Fruit fly (Drosophila melanogaster) whole organism, embryonic: ENCODE data around the gene CG12768.
A peak's percentile ranks its signal among the peaks of the same experiment; 100 is the strongest.

Experiments
- Awh ChIP-seq: fragments of 200-800 bp; sonication (Bioruptor generic); IDR thresholded peaks from 2 replicates; pipeline ENCODE4, ENCODE4 v1.3.6; 2022; ENCODE audit warnings: missing biosample characterization, missing genetic modification characterization
- C15 ChIP-seq: fragments of 200-800 bp; sonication (Bioruptor generic); IDR thresholded peaks from 3 replicates; pipeline ENCODE4 v1.3.6; 2022; ENCODE audit warnings: missing biosample characterization, missing genetic modification characterization
- CG10267 ChIP-seq: fragments of 200-800 bp; sonication (Bioruptor generic); optimal IDR thresholded peaks from 2 replicates; lab custom pipeline; 2018; ENCODE audit warnings: missing biosample characterization, mild to moderate bottlenecking, missing genetic modification characterization, moderate library complexity
- CG11723 ChIP-seq: fragments of 200-800 bp; sonication (Bioruptor generic); optimal IDR thresholded peaks from 2 replicates; lab custom pipeline; 2017; ENCODE audit warnings: missing biosample characterization, mild to moderate bottlenecking, missing genetic modification characterization
- CG12391 ChIP-seq: fragments of 200-800 bp; sonication (Bioruptor generic); optimal IDR thresholded peaks from 3 replicates; lab custom pipeline; 2018; ENCODE audit warnings: missing biosample characterization, mild to moderate bottlenecking, missing genetic modification characterization, moderate library complexity
- CG12659 ChIP-seq: fragments of 200-800 bp; sonication (Bioruptor generic); optimal IDR thresholded peaks from 3 replicates; lab custom pipeline; 2017; ENCODE audit warnings: mild to moderate bottlenecking, missing biosample characterization, missing genetic modification reagents, missing genetic modification characterization
- CG12769 ChIP-seq: fragments of 200-800 bp; sonication (Bioruptor generic); optimal IDR thresholded peaks from 2 replicates; lab custom pipeline; 2019; ENCODE audit warnings: missing biosample characterization, mild to moderate bottlenecking, missing genetic modification characterization, moderate library complexity
- CG13894 ChIP-seq: fragments of 200-800 bp; sonication (Bioruptor generic); optimal IDR thresholded peaks from 3 replicates; lab custom pipeline; 2018; ENCODE audit warnings: missing biosample characterization, mild to moderate bottlenecking, missing genetic modification characterization, moderate library complexity
- CG15696 ChIP-seq: fragments of 200-800 bp; sonication (Bioruptor generic); optimal IDR thresholded peaks from 2 replicates; lab custom pipeline; 2019; ENCODE audit warnings: missing biosample characterization, mild to moderate bottlenecking, missing genetic modification characterization, moderate library complexity
- CG16779 ChIP-seq: fragments of 200-800 bp; sonication (Bioruptor generic); IDR thresholded peaks from 2 replicates; pipeline ENCODE4 v1.3.6; 2022; ENCODE audit warnings: missing biosample characterization, missing genetic modification characterization
- CG16813 ChIP-seq: fragments of 200-800 bp; sonication (Bioruptor generic); IDR thresholded peaks from 3 replicates; pipeline ENCODE4 v1.3.6; 2022; ENCODE audit warnings: missing biosample characterization, missing genetic modification characterization; ENCODE audit not compliant: partially characterized antibody
- CG17359 ChIP-seq: fragments of 200-800 bp; sonication (Bioruptor generic); optimal IDR thresholded peaks from 3 replicates; lab custom pipeline; 2018; ENCODE audit warnings: missing biosample characterization, mild to moderate bottlenecking, missing genetic modification characterization, moderate library complexity
- CG3407 ChIP-seq: fragments of 200-800 bp; sonication (Bioruptor generic); optimal IDR thresholded peaks from 2 replicates; lab custom pipeline; 2018; ENCODE audit warnings: missing biosample characterization, mild to moderate bottlenecking, missing genetic modification characterization
- CG34376 ChIP-seq: fragments of 200-800 bp; sonication (Bioruptor generic); optimal IDR thresholded peaks from 2 replicates; lab custom pipeline; 2018; ENCODE audit warnings: missing biosample characterization, mild to moderate bottlenecking, missing genetic modification characterization
- CG6813 ChIP-seq: fragments of 200-800 bp; sonication (Bioruptor generic); optimal IDR thresholded peaks from 2 replicates; lab custom pipeline; 2017; ENCODE audit warnings: missing biosample characterization, missing genetic modification characterization, mild to moderate bottlenecking, moderate library complexity, missing genetic modification reagents
- CG7745 ChIP-seq: fragments of 200-800 bp; sonication (Bioruptor generic); optimal IDR thresholded peaks from 2 replicates; lab custom pipeline; 2018; ENCODE audit warnings: missing biosample characterization, mild to moderate bottlenecking, missing genetic modification characterization, moderate library complexity
- CG7839 ChIP-seq: fragments of 200-800 bp; sonication (Bioruptor generic); optimal IDR thresholded peaks from 3 replicates; lab custom pipeline; 2018; ENCODE audit warnings: missing biosample characterization, mild to moderate bottlenecking, missing genetic modification characterization, moderate library complexity
- CG8388 ChIP-seq: fragments of 200-800 bp; sonication (Bioruptor generic); optimal IDR thresholded peaks from 2 replicates; lab custom pipeline; 2019; ENCODE audit warnings: missing biosample characterization, mild to moderate bottlenecking, missing genetic modification characterization, moderate library complexity
- CoRest ChIP-seq: fragments of 200-800 bp; sonication (Bioruptor generic); optimal IDR thresholded peaks from 3 replicates; lab custom pipeline; 2018; ENCODE audit warnings: missing biosample characterization, mild to moderate bottlenecking, missing genetic modification characterization, moderate library complexity
- D19A ChIP-seq: fragments of 200-800 bp; optimal IDR thresholded peaks from 3 replicates; lab custom pipeline; 2019; ENCODE audit warnings: missing biosample characterization, mild to moderate bottlenecking, missing genetic modification characterization, moderate library complexity
- Fer2 ChIP-seq: fragments of 200-800 bp; sonication (Bioruptor generic); optimal IDR thresholded peaks from 2 replicates; lab custom pipeline; 2018; ENCODE audit warnings: missing biosample characterization, mild to moderate bottlenecking, missing genetic modification characterization, moderate library complexity
- Hr39 ChIP-seq: fragments of >200 bp; optimal IDR thresholded peaks from 2 replicates; lab custom pipeline; 2017
- Med ChIP-seq: fragments of 200-800 bp; sonication (Bioruptor generic); peaks from one replicate; lab custom pipeline; 2016; ENCODE audit warnings: missing biosample characterization, missing genetic modification characterization, mild to moderate bottlenecking, inconsistent platforms, moderate library complexity
- Nf-YC ChIP-seq: fragments of 200-800 bp; optimal IDR thresholded peaks from 3 replicates; lab custom pipeline; 2019; ENCODE audit warnings: missing biosample characterization, mild to moderate bottlenecking, missing genetic modification characterization, moderate library complexity
- Opbp ChIP-seq: fragments of 200-800 bp; sonication (Bioruptor generic); IDR thresholded peaks from 3 replicates; pipeline ENCODE4 v1.3.6; 2022; ENCODE audit warnings: missing biosample characterization, missing genetic modification characterization; ENCODE audit not compliant: partially characterized antibody
- Six4 ChIP-seq: fragments of 200-800 bp; sonication (Bioruptor generic); optimal IDR thresholded peaks from 2 replicates; lab custom pipeline; 2016; ENCODE audit warnings: missing biosample characterization, missing genetic modification characterization
- Stat92E ChIP-seq, 3 experiments: fragments of >200 bp in 2 of 3; fragments of 200-800 bp in 1 of 3; sonication (Bioruptor generic) in 1 of 3; optimal IDR thresholded peaks; 2 replicates each; lab custom pipeline; 2017 to 2019; ENCODE audit warnings: missing biosample characterization in 3 of 3, missing genetic modification characterization in 3 of 3, mild to moderate bottlenecking in 1 of 3, moderate library complexity in 1 of 3
- bbx ChIP-seq: fragments of 200-800 bp; sonication (Bioruptor generic); IDR thresholded peaks from 2 replicates; pipeline ENCODE4 v1.3.6; 2022; ENCODE audit warnings: missing biosample characterization, missing genetic modification characterization; ENCODE audit not compliant: partially characterized antibody
- bcd ChIP-seq: fragments of 200-800 bp; sonication (Bioruptor generic); optimal IDR thresholded peaks from 2 replicates; lab custom pipeline; 2017; ENCODE audit warnings: missing biosample characterization, mild to moderate bottlenecking, missing genetic modification characterization
- chif ChIP-seq, 2 experiments: fragments of 200-800 bp; sonication (Bioruptor generic); optimal IDR thresholded peaks; 3 replicates each; lab custom pipeline; 2016; ENCODE audit warnings: missing biosample characterization in 2 of 2, missing genetic modification characterization in 2 of 2
- chinmo ChIP-seq: fragments of 200-800 bp; sonication (Bioruptor generic); IDR thresholded peaks from 4 replicates; pipeline ENCODE4 v1.3.6; 2022; ENCODE audit warnings: missing biosample characterization, missing genetic modification characterization; ENCODE audit not compliant: partially characterized antibody
- dmrt99B ChIP-seq: fragments of 200-800 bp; sonication (Bioruptor generic); optimal IDR thresholded peaks from 2 replicates; lab custom pipeline; 2018; ENCODE audit warnings: missing biosample characterization, mild to moderate bottlenecking, missing genetic modification characterization, moderate library complexity
- exex ChIP-seq: fragments of 200-800 bp; sonication (Bioruptor generic); optimal IDR thresholded peaks from 4 replicates; lab custom pipeline; 2018; ENCODE audit warnings: missing biosample characterization, mild to moderate bottlenecking, missing genetic modification characterization, moderate library complexity
- ftz-f1 ChIP-seq: fragments of 200-800 bp; sonication (Bioruptor generic); optimal IDR thresholded peaks from 2 replicates; lab custom pipeline; 2016; ENCODE audit warnings: missing biosample characterization, missing genetic modification characterization
- gcm ChIP-seq: fragments of 200-800 bp; sonication (Bioruptor generic); optimal IDR thresholded peaks from 2 replicates; lab custom pipeline; 2019; ENCODE audit warnings: missing biosample characterization, mild to moderate bottlenecking, missing genetic modification characterization, moderate library complexity
- gt ChIP-seq: fragments of 200-800 bp; sonication (Bioruptor generic); IDR thresholded peaks from 2 replicates; pipeline ENCODE4 v1.3.6; 2022; ENCODE audit warnings: missing biosample characterization, missing genetic modification characterization
- her ChIP-seq: fragments of 200-800 bp; sonication (Bioruptor generic); optimal IDR thresholded peaks from 2 replicates; lab custom pipeline; 2016; ENCODE audit warnings: missing biosample characterization, missing genetic modification characterization
- hkb ChIP-seq, 2 experiments: fragments of 200-800 bp in 1 of 2; fragments of >200 bp in 1 of 2; sonication (Bioruptor generic) in 1 of 2; IDR thresholded peaks in 1 of 2; optimal IDR thresholded peaks in 1 of 2; 2 replicates each; pipeline versions ENCODE4 v1.3.6 to Lab custom; 2017 to 2022; ENCODE audit warnings: missing biosample characterization in 1 of 2, missing genetic modification characterization in 1 of 2
- jumu ChIP-seq: fragments of 200-800 bp; sonication (Bioruptor generic); optimal IDR thresholded peaks from 3 replicates; lab custom pipeline; 2016; ENCODE audit warnings: missing biosample characterization, missing genetic modification characterization
- lbe ChIP-seq: fragments of 200-800 bp; sonication (Bioruptor generic); optimal IDR thresholded peaks from 2 replicates; lab custom pipeline; 2016; ENCODE audit warnings: missing biosample characterization, mild to moderate bottlenecking, missing genetic modification characterization
- nom ChIP-seq: fragments of 200-800 bp; sonication (Bioruptor generic); optimal IDR thresholded peaks from 2 replicates; lab custom pipeline; 2017; ENCODE audit warnings: missing biosample characterization, missing genetic modification characterization, mild to moderate bottlenecking, moderate library complexity, missing genetic modification reagents
- onecut ChIP-seq: fragments of 200-800 bp; sonication (Bioruptor generic); IDR thresholded peaks from 2 replicates; pipeline ENCODE4 v1.3.6; 2022; ENCODE audit warnings: missing biosample characterization, missing genetic modification characterization
- rib ChIP-seq: fragments of 200-800 bp; sonication (Bioruptor generic); IDR thresholded peaks from 2 replicates; pipeline ENCODE4 v1.3.6; 2022; ENCODE audit warnings: missing biosample characterization, missing genetic modification characterization
- sim ChIP-seq: fragments of 200-800 bp; sonication (Bioruptor generic); IDR thresholded peaks from 2 replicates; pipeline ENCODE4 v1.3.6; 2022; ENCODE audit warnings: missing biosample characterization, missing genetic modification characterization
- slp2 ChIP-seq: fragments of 200-800 bp; sonication (Bioruptor generic); optimal IDR thresholded peaks from 2 replicates; lab custom pipeline; 2016; ENCODE audit warnings: missing biosample characterization, missing genetic modification characterization
- twi ChIP-seq: fragments of 200-800 bp; optimal IDR thresholded peaks from 2 replicates; lab custom pipeline; 2019; ENCODE audit warnings: missing biosample characterization, mild to moderate bottlenecking, missing genetic modification characterization, moderate library complexity
- unpg ChIP-seq: fragments of 200-800 bp; sonication (Bioruptor generic); optimal IDR thresholded peaks from 3 replicates; lab custom pipeline; 2018; ENCODE audit warnings: missing biosample characterization, mild to moderate bottlenecking, missing genetic modification characterization, moderate library complexity
- vvl ChIP-seq: fragments of 200-800 bp; sonication (Bioruptor generic); IDR thresholded peaks from 2 replicates; pipeline ENCODE4 v1.3.6; 2022; ENCODE audit warnings: missing biosample characterization, missing genetic modification characterization
- zfh2 ChIP-seq: fragments of 200-800 bp; sonication (Bioruptor generic); optimal IDR thresholded peaks from 2 replicates; lab custom pipeline; 2016; ENCODE audit warnings: missing biosample characterization, missing genetic modification characterization

The CG12768 gene

DNA sequence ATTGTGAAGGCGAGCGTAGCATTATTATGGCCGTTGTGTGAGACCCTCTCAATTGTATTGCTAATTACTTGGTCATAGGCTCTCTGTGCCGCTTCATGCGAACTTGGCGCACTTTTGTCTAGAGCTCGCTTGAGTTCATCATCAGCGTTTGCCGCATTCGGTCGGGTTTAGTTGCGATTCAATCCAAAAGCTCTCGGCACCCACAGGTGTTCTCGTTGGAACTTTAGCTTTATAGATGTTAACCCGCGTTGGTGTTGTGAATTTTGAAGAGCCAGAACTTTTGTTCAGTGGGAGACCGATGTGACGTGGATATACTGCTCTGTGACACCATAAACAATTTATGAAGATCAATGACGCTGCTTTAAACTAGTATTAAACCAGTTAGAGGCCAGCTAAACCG is 29.4 kb upstream of the CG12768 start, which contains the start of gene slif:
Gene slif, plus strand, starts transcription at position 132 of the 400 bp plus-strand sequence.
- no peak for TF ChIP-seq onecut
- no peak for TF ChIP-seq Nf-YC (tag; lab: Kevin White, UChicago)
- TF ChIP-seq hkb (optimal IDR thresholded peaks at IDR 0.05; lab: Kevin White, UChicago) = no peak
- TF ChIP-seq hkb (GFP tag; IDR thresholded peaks at IDR 0.05; lab: Robert Waterston, UW) = no peak
- no peak for TF ChIP-seq vvl
- peak; percentile 53 for TF ChIP-seq CG12769 (tag; lab: Kevin White, UChicago)
- no peak for TF ChIP-seq CG11723 (GFP tag; lab: Kevin White, UChicago)
- TF ChIP-seq Med (GFP tag; lab: Kevin White, UChicago) = peak; percentile 73
- no peak for TF ChIP-seq exex (tag; lab: Kevin White, UChicago)
- TF ChIP-seq chif (GFP tag; optimal IDR thresholded peaks at IDR 0.05; lab: Kevin White, UChicago) = no peak
- TF ChIP-seq CG3407 (GFP tag; lab: Kevin White, UChicago) = no peak
- TF ChIP-seq rib = no peak
- TF ChIP-seq lbe (GFP tag; lab: Kevin White, UChicago) = no peak
- TF ChIP-seq Six4 (GFP tag; lab: Kevin White, UChicago) = no peak
- 0 out of 2 replicates have a peak, but pooled peaks have one; percentile 23 for TF ChIP-seq CG16779 (GFP tag; lab: Robert Waterston, UW)
- TF ChIP-seq Fer2 (tag; lab: Kevin White, UChicago) = no peak
- TF ChIP-seq CG13894 (tag; lab: Kevin White, UChicago) = peak; percentile 40
- no peak for TF ChIP-seq Stat92E (GFP tag; optimal IDR thresholded peaks at IDR 0.05; lab: Kevin White, UChicago)
- peak; percentile 83; the same call in 2 of the 4 replicates for TF ChIP-seq chinmo
- TF ChIP-seq her (GFP tag; lab: Kevin White, UChicago) = no peak

DNA sequence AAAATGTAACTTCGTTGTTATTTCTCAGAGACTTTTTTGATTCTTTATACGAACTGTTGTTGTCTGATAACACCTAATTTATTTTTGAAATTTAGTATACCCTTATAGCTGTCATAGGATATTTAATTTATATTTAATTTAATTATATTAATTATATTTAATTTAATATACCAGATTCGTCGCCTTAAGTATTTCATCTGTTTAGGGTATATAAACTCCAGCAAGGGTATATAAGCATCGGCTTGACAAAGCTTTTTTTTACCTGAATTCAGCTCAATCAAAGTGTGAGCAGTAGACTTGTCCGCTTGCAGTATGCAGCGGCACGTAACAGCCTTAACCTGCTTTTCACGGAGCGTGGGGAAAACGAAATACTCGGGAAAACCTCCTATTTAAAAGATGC is 26.6 kb upstream of the CG12768 start:
- TF ChIP-seq D19A (tag; lab: Kevin White, UChicago) = peak; percentile 91
- TF ChIP-seq CG6813 (GFP tag; lab: Kevin White, UChicago) = no peak
- TF ChIP-seq CG8388 (GFP tag; lab: Kevin White, UChicago) = no peak
- TF ChIP-seq sim (GFP tag; lab: Robert Waterston, UW) = no peak
- no peak for TF ChIP-seq Awh (GFP tag; lab: Robert Waterston, UW)
- TF ChIP-seq nom = no peak
- TF ChIP-seq CG34376 (GFP tag; lab: Kevin White, UChicago) = no peak
- no peak for TF ChIP-seq bbx (GFP tag; lab: Robert Waterston, UW)
- no peak for TF ChIP-seq Hr39 (lab: Kevin White, UChicago)
- no peak for TF ChIP-seq unpg (GFP tag; lab: Kevin White, UChicago)
- no peak for TF ChIP-seq C15 (GFP tag; lab: Robert Waterston, UW)
- no peak for TF ChIP-seq twi (tag; lab: Kevin White, UChicago)
- no peak for TF ChIP-seq CG15696 (tag; lab: Kevin White, UChicago)
- TF ChIP-seq CG10267 = peak; percentile 12
- TF ChIP-seq CG12391 (tag; lab: Kevin White, UChicago) = peak; percentile 5
- TF ChIP-seq CG7745 (tag; lab: Kevin White, UChicago) = no peak
- TF ChIP-seq bcd (GFP tag; lab: Kevin White, UChicago) = no peak
- TF ChIP-seq Stat92E (GFP tag; optimal IDR thresholded peaks at IDR 0.05; lab: Kevin White, UChicago) = no peak
- TF ChIP-seq gt (GFP tag; lab: Robert Waterston, UW) = no peak
- TF ChIP-seq CG12659 (GFP tag; lab: Kevin White, UChicago) = no peak
- TF ChIP-seq Opbp (GFP tag; lab: Robert Waterston, UW) = no peak
- peak; percentile 29 for TF ChIP-seq CG7839
- TF ChIP-seq zfh2 = no peak
- TF ChIP-seq CG16813 (GFP tag; lab: Robert Waterston, UW) = no peak
- TF ChIP-seq ftz-f1 (GFP tag; lab: Kevin White, UChicago) = no peak
- TF ChIP-seq dmrt99B (tag; lab: Kevin White, UChicago) = peak; percentile 16
- TF ChIP-seq jumu = no peak
- TF ChIP-seq CoRest (tag; lab: Kevin White, UChicago) = no peak
- TF ChIP-seq CG17359 (tag; lab: Kevin White, UChicago) = peak; percentile 5
- no peak for TF ChIP-seq slp2 (GFP tag; lab: Kevin White, UChicago)
- TF ChIP-seq gcm (GFP tag; lab: Kevin White, UChicago) = no peak
